Worm (Caenorhabditis elegans): ENCODE results near the gene cyp-33C4.
A peak's percentile ranks its signal among the peaks of the same experiment; 100 is the strongest.

ce11 chrV:2230912-2231311, 5.0 kb upstream of the cyp-33C4 start, which contains the start of gene nhr-134:
- TF ChIP-seq skn-1 (tag; optimal IDR thresholded peaks at IDR 0.05) (no peak), elt-2 (tag; optimal IDR thresholded peaks at IDR 0.05) (peak; percentile 54), pag-3 (tag; optimal IDR thresholded peaks at IDR 0.05; ENCODE audit: borderline replicate concordance, insufficient read depth) (no peak), egl-27 (tag; optimal IDR thresholded peaks at IDR 0.05) (no peak), mdl-1 (tag; optimal IDR thresholded peaks at IDR 0.05) (no peak), sox-4 (tag; optimal IDR thresholded peaks at IDR 0.05) (no peak), ama-1 (optimal IDR thresholded peaks at IDR 0.05) (no peak), ceh-90 (tag; optimal IDR thresholded peaks at IDR 0.05) (no peak), ceh-82 (tag; optimal IDR thresholded peaks at IDR 0.05) (no peak), ztf-11 (tag; optimal IDR thresholded peaks at IDR 0.05) (no peak)
